Worm (Caenorhabditis elegans) whole organism, midembryonic: Measurements from ENCODE around the gene C25H3.17.

Experiments
- cog-1 ChIP-seq: sonication (generic microtip); optimal IDR thresholded peaks from 2 replicates; lab custom pipeline; 2016; ENCODE audit warnings: missing genetic modification characterization, missing compliant biosample characterization
- flt-1 ChIP-seq: fragments of 200-800 bp; sonication (Bioruptor generic); IDR thresholded peaks from 2 replicates; pipeline ENCODE4 v1.3.6; 2022; ENCODE audit warnings: missing genetic modification characterization, missing compliant biosample characterization
- klf-2 ChIP-seq: fragments of 200-800 bp; sonication (Bioruptor generic); conservative IDR thresholded peaks from 2 replicates; pipeline ENCODE4 v1.3.6; 2022; ENCODE audit warnings: missing genetic modification reagents, missing genetic modification characterization, missing compliant biosample characterization
- ztf-29 ChIP-seq: fragments of 200-800 bp; sonication (Bioruptor generic); IDR thresholded peaks from 2 replicates; pipeline ENCODE4 v1.3.6; 2022; ENCODE audit warnings: missing genetic modification reagents, missing genetic modification characterization, missing compliant biosample characterization

ce11 chrII:5660155-5660554, 9.3 kb downstream of the C25H3.17 start:
- TF ChIP-seq klf-2 (GFP tag; lab: Robert Waterston, UW) = no peak
- TF ChIP-seq ztf-29 (GFP tag; lab: Robert Waterston, UW) = no peak
- TF ChIP-seq cog-1 (tag; lab: Kevin White, UChicago) = no peak
- TF ChIP-seq flt-1 (GFP tag; lab: Robert Waterston, UW) = no peak
